Worm (Caenorhabditis elegans) whole organism, early embryonic: ENCODE results near the gene srx-101.

Experiments used
- ama-1 ChIP-seq: fragments of 150-350 bp; optimal IDR thresholded peaks from 2 replicates; lab custom pipeline; 2014
- ceh-36 ChIP-seq: sonication (generic microtip); optimal IDR thresholded peaks from 2 replicates; lab custom pipeline; 2016; ENCODE audit warnings: missing genetic modification characterization, inconsistent platforms, missing compliant biosample characterization
- flt-1 ChIP-seq: fragments of 200-800 bp; sonication (Bioruptor generic); IDR thresholded peaks from 2 replicates; pipeline ENCODE4 v1.3.6; 2022; ENCODE audit warnings: missing genetic modification characterization, missing compliant biosample characterization
- tbx-37 ChIP-seq: fragments of 200-800 bp; sonication (Bioruptor generic); conservative IDR thresholded peaks from 2 replicates; pipeline ENCODE4 v1.3.6; 2022; ENCODE audit warnings: missing genetic modification reagents, missing genetic modification characterization, missing compliant biosample characterization
- tra-4 ChIP-seq: sonication (generic microtip); optimal IDR thresholded peaks from 2 replicates; lab custom pipeline; 2017; ENCODE audit warnings: missing genetic modification characterization, missing compliant biosample characterization

- TF ChIP-seq tra-4 (tag; lab: Kevin White, UChicago): no peak
- no peak for TF ChIP-seq ama-1 (lab: Kevin White, UChicago)
- no peak for TF ChIP-seq ceh-36
- no peak for TF ChIP-seq flt-1 (GFP tag; lab: Robert Waterston, UW)
- TF ChIP-seq tbx-37 (GFP tag; lab: Robert Waterston, UW): no peak
Measured at ce11 chrII:3716961-3717360, 26.4 kb upstream of the srx-101 start, which contains the start of gene fbxc-52.
